Worm (Caenorhabditis elegans): ENCODE measurements around the gene sri-2.

DNA sequence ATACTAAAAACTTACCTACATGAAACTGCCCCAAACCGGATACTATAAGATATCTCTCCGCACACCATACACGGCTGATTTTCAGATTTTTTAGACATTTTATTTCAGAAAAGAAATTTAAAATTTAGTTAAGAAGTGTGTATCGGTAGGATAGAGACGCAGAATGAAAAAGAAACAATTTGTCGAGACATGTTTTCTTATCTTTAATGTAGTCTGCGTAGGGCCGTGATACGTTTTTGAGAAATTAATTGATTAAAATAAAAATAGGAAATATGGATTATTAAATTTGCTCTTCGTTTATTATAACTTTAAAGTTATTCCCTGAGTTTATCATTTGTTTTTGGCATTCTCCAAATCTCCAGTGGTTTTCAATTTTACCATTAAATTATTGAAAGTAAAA, 40.7 kb downstream of the sri-2 start, which contains the start of gene nhr-108:
- TF ChIP-seq ceh-36 (tag; optimal IDR thresholded peaks at IDR 0.05) = no peak
- TF ChIP-seq hnd-1 (tag; optimal IDR thresholded peaks at IDR 0.05) = no peak
- TF ChIP-seq tbx-11 (GFP tag; IDR thresholded peaks at IDR 0.05) = no peak
- TF ChIP-seq aly-1 (tag; optimal IDR thresholded peaks at IDR 0.05) = no peak
- TF ChIP-seq flt-1 (GFP tag; IDR thresholded peaks at IDR 0.05) = no peak
- TF ChIP-seq ama-1 (optimal IDR thresholded peaks at IDR 0.05) = no peak
- no peak for TF ChIP-seq B0310.2 (tag; optimal IDR thresholded peaks at IDR 0.05)
- TF ChIP-seq pes-1 (GFP tag; IDR thresholded peaks at IDR 0.05) = no peak
- TF ChIP-seq ceh-13 (GFP tag; optimal IDR thresholded peaks at IDR 0.05) = no peak
- TF ChIP-seq F13C5.2 (tag; optimal IDR thresholded peaks at IDR 0.05) = no peak

Data from whole organism, early embryonic.